Fruit fly (Drosophila melanogaster) whole organism, embryonic: ENCODE results near the gene CG5191.
A peak's percentile ranks its signal among the peaks of the same experiment; 100 is the strongest.

Experiments used
- Atf6 ChIP-seq: fragments of 200-800 bp; sonication (Bioruptor generic); IDR thresholded peaks from 2 replicates; pipeline ENCODE4 v1.3.6; 2022; ENCODE audit warnings: missing biosample characterization, missing genetic modification characterization
- CG10366 ChIP-seq: fragments of 200-800 bp; sonication (Bioruptor generic); IDR thresholded peaks from 2 replicates; pipeline ENCODE4 v1.3.6; 2022; ENCODE audit warnings: missing biosample characterization, missing genetic modification characterization
- CG10431 ChIP-seq: fragments of 200-800 bp; sonication (Bioruptor generic); optimal IDR thresholded peaks from 3 replicates; lab custom pipeline; 2018; ENCODE audit warnings: missing biosample characterization, mild to moderate bottlenecking, missing genetic modification characterization
- CG12236 ChIP-seq: fragments of 200-800 bp; sonication (Bioruptor generic); optimal IDR thresholded peaks from 2 replicates; lab custom pipeline; 2016; ENCODE audit warnings: missing biosample characterization, missing genetic modification characterization
- CG12744 ChIP-seq: fragments of 200-800 bp; sonication (Bioruptor generic); optimal IDR thresholded peaks from 2 replicates; lab custom pipeline; 2016; ENCODE audit warnings: missing biosample characterization, missing genetic modification characterization
- CG13624 ChIP-seq: fragments of 200-800 bp; sonication (Bioruptor generic); optimal IDR thresholded peaks from 2 replicates; lab custom pipeline; 2016; ENCODE audit warnings: missing biosample characterization, missing genetic modification characterization
- CG13894 ChIP-seq: fragments of 200-800 bp; sonication (Bioruptor generic); optimal IDR thresholded peaks from 3 replicates; lab custom pipeline; 2018; ENCODE audit warnings: missing biosample characterization, mild to moderate bottlenecking, missing genetic modification characterization, moderate library complexity
- CG14860 ChIP-seq: fragments of 200-800 bp; sonication (Bioruptor generic); IDR thresholded peaks from 3 replicates; pipeline ENCODE4 v1.3.6; 2022; ENCODE audit warnings: missing biosample characterization, missing genetic modification characterization; ENCODE audit not compliant: partially characterized antibody
- CG15696 ChIP-seq: fragments of 200-800 bp; sonication (Bioruptor generic); optimal IDR thresholded peaks from 2 replicates; lab custom pipeline; 2019; ENCODE audit warnings: missing biosample characterization, mild to moderate bottlenecking, missing genetic modification characterization, moderate library complexity
- CG17385 ChIP-seq: fragments of 200-800 bp; sonication (Bioruptor generic); optimal IDR thresholded peaks from 3 replicates; lab custom pipeline; 2018; ENCODE audit warnings: missing biosample characterization, mild to moderate bottlenecking, missing genetic modification characterization
- CG18599 ChIP-seq: fragments of 200-800 bp; sonication (Bioruptor generic); optimal IDR thresholded peaks from 3 replicates; lab custom pipeline; 2017; ENCODE audit warnings: missing biosample characterization, missing genetic modification characterization, mild to moderate bottlenecking, moderate library complexity, missing genetic modification reagents
- CG31388 ChIP-seq: fragments of 200-800 bp; sonication (Bioruptor generic); optimal IDR thresholded peaks from 2 replicates; lab custom pipeline; 2016; ENCODE audit warnings: missing biosample characterization, missing genetic modification characterization
- CG3847 ChIP-seq: fragments of 200-800 bp; sonication (Bioruptor generic); IDR thresholded peaks from 2 replicates; pipeline ENCODE4 v1.3.6; 2022; ENCODE audit warnings: missing biosample characterization, missing genetic modification characterization
- CG4730 ChIP-seq: fragments of 200-800 bp; sonication (Bioruptor generic); IDR thresholded peaks from 2 replicates; pipeline ENCODE4 v1.3.6; 2022; ENCODE audit warnings: missing biosample characterization, missing genetic modification characterization
- CG7372 ChIP-seq: fragments of 200-800 bp; sonication (Bioruptor generic); IDR thresholded peaks from 2 replicates; pipeline ENCODE4 v1.3.6; 2022; ENCODE audit warnings: missing biosample characterization, missing genetic modification characterization
- CG8089 ChIP-seq: fragments of 200-800 bp; sonication (Bioruptor generic); optimal IDR thresholded peaks from 3 replicates; lab custom pipeline; 2016; ENCODE audit warnings: missing biosample characterization, missing genetic modification characterization
- D ChIP-seq, 2 experiments: fragments of 200-800 bp in 1 of 2; fragments of >200 bp in 1 of 2; sonication (Bioruptor generic) in 1 of 2; optimal IDR thresholded peaks; 2 replicates in 1 of 2; 3 replicates in 1 of 2; lab custom pipeline; 2017; ENCODE audit warnings: mild to moderate bottlenecking in 1 of 2, missing biosample characterization in 1 of 2, missing genetic modification characterization in 1 of 2, missing genetic modification reagents in 1 of 2
- Deaf1 ChIP-seq: fragments of 200-800 bp; optimal IDR thresholded peaks from 3 replicates; lab custom pipeline; 2019; ENCODE audit warnings: missing biosample characterization, mild to moderate bottlenecking, missing genetic modification characterization, moderate library complexity
- Doc3 ChIP-seq: fragments of 200-800 bp; sonication (Bioruptor generic); IDR thresholded peaks from 3 replicates; pipeline ENCODE4 v1.3.6; 2022; ENCODE audit warnings: missing biosample characterization, missing genetic modification characterization; ENCODE audit not compliant: partially characterized antibody
- ERR ChIP-seq: fragments of 200-800 bp; sonication (Bioruptor generic); optimal IDR thresholded peaks from 2 replicates; lab custom pipeline; 2016; ENCODE audit warnings: missing biosample characterization, missing genetic modification characterization
- Ets65A ChIP-seq: fragments of 200-800 bp; sonication (Bioruptor generic); peaks from one replicate; lab custom pipeline; 2016; ENCODE audit warnings: missing biosample characterization, missing genetic modification characterization
- HmgZ ChIP-seq: fragments of 200-800 bp; sonication (Bioruptor generic); optimal IDR thresholded peaks from 2 replicates; lab custom pipeline; 2018; ENCODE audit warnings: missing biosample characterization, mild to moderate bottlenecking, missing genetic modification characterization
- Hmr ChIP-seq: fragments of 200-800 bp; sonication (Bioruptor generic); optimal IDR thresholded peaks from 3 replicates; lab custom pipeline; 2017; ENCODE audit warnings: mild to moderate bottlenecking, missing biosample characterization, missing genetic modification reagents, missing genetic modification characterization
- Hmx ChIP-seq: fragments of 200-800 bp; sonication (Bioruptor generic); optimal IDR thresholded peaks from 2 replicates; lab custom pipeline; 2016; ENCODE audit warnings: missing biosample characterization, missing genetic modification characterization
- Hsf ChIP-seq: fragments of 200-800 bp; sonication (Bioruptor generic); optimal IDR thresholded peaks from 3 replicates; lab custom pipeline; 2016; ENCODE audit warnings: missing biosample characterization, missing genetic modification characterization
- NfI ChIP-seq: fragments of 200-800 bp; sonication (Bioruptor generic); optimal IDR thresholded peaks from 3 replicates; lab custom pipeline; 2018; ENCODE audit warnings: missing biosample characterization, mild to moderate bottlenecking, missing genetic modification characterization, moderate library complexity
- Sry-β ChIP-seq: fragments of 200-800 bp; sonication (Bioruptor generic); optimal IDR thresholded peaks from 2 replicates; lab custom pipeline; 2018; ENCODE audit warnings: missing biosample characterization, mild to moderate bottlenecking, missing genetic modification characterization, moderate library complexity
- Taf1 ChIP-seq: fragments of 200-800 bp; sonication (Bioruptor generic); IDR thresholded peaks from 2 replicates; pipeline ENCODE4 v1.3.6; 2022; ENCODE audit warnings: missing biosample characterization, missing genetic modification characterization
- Tbp ChIP-seq: fragments of >200 bp; optimal IDR thresholded peaks from 2 replicates; lab custom pipeline; 2018; ENCODE audit warnings: missing biosample characterization, missing genetic modification characterization
- ash1 ChIP-seq: fragments of 200-800 bp; sonication (Bioruptor generic); optimal IDR thresholded peaks from 2 replicates; lab custom pipeline; 2018; ENCODE audit warnings: missing biosample characterization, mild to moderate bottlenecking, missing genetic modification characterization
- bcd ChIP-seq: fragments of 200-800 bp; sonication (Bioruptor generic); optimal IDR thresholded peaks from 2 replicates; lab custom pipeline; 2017; ENCODE audit warnings: missing biosample characterization, mild to moderate bottlenecking, missing genetic modification characterization
- cad ChIP-seq: fragments of >200 bp; optimal IDR thresholded peaks from 2 replicates; lab custom pipeline; 2017; ENCODE audit warnings: missing biosample characterization, missing genetic modification characterization
- chn ChIP-seq: fragments of 200-800 bp; sonication (Bioruptor generic); optimal IDR thresholded peaks from 2 replicates; lab custom pipeline; 2016; ENCODE audit warnings: missing biosample characterization, missing genetic modification characterization
- disco-r ChIP-seq: fragments of 200-800 bp; sonication (Bioruptor generic); optimal IDR thresholded peaks from 2 replicates; lab custom pipeline; 2016; ENCODE audit warnings: missing biosample characterization, missing genetic modification characterization
- gcm2 ChIP-seq: fragments of 200-800 bp; sonication (Bioruptor generic); optimal IDR thresholded peaks from 2 replicates; lab custom pipeline; 2016; ENCODE audit warnings: missing biosample characterization, missing genetic modification characterization
- h ChIP-seq: fragments of >200 bp; optimal IDR thresholded peaks from 2 replicates; lab custom pipeline; 2017
- ken ChIP-seq: fragments of 200-800 bp; sonication (Bioruptor generic); IDR thresholded peaks from 3 replicates; pipeline ENCODE4 v1.3.6; 2022; ENCODE audit warnings: missing biosample characterization, missing genetic modification characterization
- nerfin-1 ChIP-seq: fragments of 200-800 bp; sonication (Bioruptor generic); optimal IDR thresholded peaks from 3 replicates; lab custom pipeline; 2019; ENCODE audit warnings: missing biosample characterization, mild to moderate bottlenecking, missing genetic modification characterization, moderate library complexity
- nerfin-2 ChIP-seq: fragments of 200-800 bp; sonication (Bioruptor generic); IDR thresholded peaks from 2 replicates; pipeline ENCODE4 v1.3.6; 2022; ENCODE audit warnings: missing biosample characterization, missing genetic modification characterization; ENCODE audit not compliant: partially characterized antibody
- pan ChIP-seq, 4 experiments: fragments of >200 bp in 3 of 4; fragments of 200-800 bp in 1 of 4; sonication (Bioruptor generic) in 1 of 4; optimal IDR thresholded peaks in 3 of 4; IDR thresholded peaks in 1 of 4; 2 replicates each; pipeline versions ENCODE4 v1.3.6 to Lab custom; 2017 to 2022; ENCODE audit warnings: missing biosample characterization in 2 of 4, missing genetic modification characterization in 2 of 4, mixed read lengths in 1 of 4
- peb ChIP-seq: fragments of 200-800 bp; sonication (Bioruptor generic); IDR thresholded peaks from 2 replicates; pipeline ENCODE4 v1.3.6; 2022; ENCODE audit warnings: missing biosample characterization, missing genetic modification characterization
- schlank ChIP-seq: fragments of 200-800 bp; sonication (Bioruptor generic); optimal IDR thresholded peaks from 2 replicates; lab custom pipeline; 2018; ENCODE audit warnings: missing biosample characterization, mild to moderate bottlenecking, missing genetic modification characterization
- scrt ChIP-seq: fragments of 200-800 bp; sonication (Bioruptor generic); optimal IDR thresholded peaks from 2 replicates; lab custom pipeline; 2018; ENCODE audit warnings: missing biosample characterization, mild to moderate bottlenecking, missing genetic modification characterization, moderate library complexity
- sens ChIP-seq: fragments of 200-800 bp; sonication (Bioruptor generic); peaks from one replicate; lab custom pipeline; 2016; ENCODE audit warnings: missing biosample characterization, missing genetic modification characterization
- shn ChIP-seq: fragments of 200-800 bp; sonication (Bioruptor generic); optimal IDR thresholded peaks from 3 replicates; lab custom pipeline; 2016; ENCODE audit warnings: missing biosample characterization, missing genetic modification characterization
- sug ChIP-seq: fragments of 200-800 bp; optimal IDR thresholded peaks from 2 replicates; lab custom pipeline; 2019; ENCODE audit warnings: missing biosample characterization, mild to moderate bottlenecking, missing genetic modification characterization, moderate library complexity
- tap ChIP-seq: fragments of 200-800 bp; optimal IDR thresholded peaks from 3 replicates; lab custom pipeline; 2019; ENCODE audit warnings: missing biosample characterization, mild to moderate bottlenecking, missing genetic modification characterization, moderate library complexity
- tio ChIP-seq: fragments of 200-800 bp; sonication (Bioruptor generic); optimal IDR thresholded peaks from 2 replicates; lab custom pipeline; 2017; ENCODE audit warnings: missing biosample characterization, missing genetic modification characterization, inconsistent platforms
- wek ChIP-seq: fragments of 200-800 bp; sonication (Bioruptor generic); optimal IDR thresholded peaks from 3 replicates; lab custom pipeline; 2018; ENCODE audit warnings: missing biosample characterization, mild to moderate bottlenecking, missing genetic modification characterization, moderate library complexity

CG5191 gene

dm6 chr3R:20550632-20551486 lies 9.8 kb upstream of the CG5191 start (continued):
- TF ChIP-seq D (optimal IDR thresholded peaks at IDR 0.05; lab: Kevin White, UChicago) (no peak), D (GFP tag; optimal IDR thresholded peaks at IDR 0.05; lab: Kevin White, UChicago) (peak; percentile 50), cad (GFP tag; lab: Kevin White, UChicago) (no peak), CG14860 (GFP tag; lab: Robert Waterston, UW) (peak; percentile 92), tap (peak; percentile 75), shn (GFP tag; lab: Kevin White, UChicago) (peak; percentile 42), Atf6 (GFP tag; lab: Robert Waterston, UW) (peak; percentile 72; the same call in 1 of the 2 replicates), Hsf (GFP tag; lab: Kevin White, UChicago) (no peak), h (no peak), Taf1 (no peak), Hmx (GFP tag; lab: Kevin White, UChicago) (no peak), HmgZ (tag; lab: Kevin White, UChicago) (peak; percentile 82), Hmr (GFP tag; lab: Kevin White, UChicago) (peak; percentile 73), sug (peak; percentile 48), CG17385 (GFP tag; lab: Kevin White, UChicago) (peak; percentile 74), CG7372 (GFP tag; lab: Robert Waterston, UW) (no peak), schlank (tag; lab: Kevin White, UChicago) (peak; percentile 91), CG4730 (GFP tag; lab: Robert Waterston, UW) (no peak), CG13624 (GFP tag; lab: Kevin White, UChicago) (peak; percentile 76), CG18599 (GFP tag; lab: Kevin White, UChicago) (peak; percentile 85), CG12236 (GFP tag; lab: Kevin White, UChicago) (peak; percentile 84), CG10431 (GFP tag; lab: Kevin White, UChicago) (peak; percentile 88), CG12744 (GFP tag; lab: Kevin White, UChicago) (peak; percentile 65), CG31388 (no peak), nerfin-1 (tag; lab: Kevin White, UChicago) (peak; percentile 75), sens (peak; percentile 83), ken (GFP tag; lab: Robert Waterston, UW) (no peak), Tbp (no peak), ash1 (GFP tag; lab: Kevin White, UChicago) (peak; percentile 92), tio (no peak), bcd (GFP tag; lab: Kevin White, UChicago) (peak; percentile 47), scrt (GFP tag; lab: Kevin White, UChicago) (peak; percentile 78), wek (GFP tag; lab: Kevin White, UChicago) (peak; percentile 94), NfI (GFP tag; lab: Kevin White, UChicago) (peak; percentile 74), Ets65A (GFP tag; lab: Kevin White, UChicago) (peak; percentile 84), CG13894 (tag; lab: Kevin White, UChicago) (peak; percentile 63), Doc3 (peak; percentile 84), pan (optimal IDR thresholded peaks at IDR 0.05; lab: Kevin White, UChicago) (no peak), pan (GFP tag; optimal IDR thresholded peaks at IDR 0.05 in 1 of 2, IDR thresholded peaks at IDR 0.05 in 1 of 2) (peak in 1 of 2 experiments; percentile 28), Sry-β (peak; percentile 59), disco-r (GFP tag; lab: Kevin White, UChicago) (peak; percentile 63), CG3847 (GFP tag; lab: Robert Waterston, UW) (no peak), CG10366 (GFP tag; lab: Robert Waterston, UW) (no peak), CG8089 (GFP tag; lab: Kevin White, UChicago) (peak; percentile 24), ERR (GFP tag; lab: Kevin White, UChicago) (peak; percentile 65), peb (GFP tag; lab: Robert Waterston, UW) (no peak), Deaf1 (tag; lab: Kevin White, UChicago) (peak; percentile 46), nerfin-2 (GFP tag; lab: Robert Waterston, UW) (peak; percentile 92), chn (GFP tag; lab: Kevin White, UChicago) (peak; percentile 35), CG15696 (tag; lab: Kevin White, UChicago) (peak; percentile 91), gcm2 (GFP tag; lab: Kevin White, UChicago) (no peak)
